Worm (Caenorhabditis elegans): ENCODE measurements around the gene W10G11.2.

The W10G11.2 gene

DNA sequence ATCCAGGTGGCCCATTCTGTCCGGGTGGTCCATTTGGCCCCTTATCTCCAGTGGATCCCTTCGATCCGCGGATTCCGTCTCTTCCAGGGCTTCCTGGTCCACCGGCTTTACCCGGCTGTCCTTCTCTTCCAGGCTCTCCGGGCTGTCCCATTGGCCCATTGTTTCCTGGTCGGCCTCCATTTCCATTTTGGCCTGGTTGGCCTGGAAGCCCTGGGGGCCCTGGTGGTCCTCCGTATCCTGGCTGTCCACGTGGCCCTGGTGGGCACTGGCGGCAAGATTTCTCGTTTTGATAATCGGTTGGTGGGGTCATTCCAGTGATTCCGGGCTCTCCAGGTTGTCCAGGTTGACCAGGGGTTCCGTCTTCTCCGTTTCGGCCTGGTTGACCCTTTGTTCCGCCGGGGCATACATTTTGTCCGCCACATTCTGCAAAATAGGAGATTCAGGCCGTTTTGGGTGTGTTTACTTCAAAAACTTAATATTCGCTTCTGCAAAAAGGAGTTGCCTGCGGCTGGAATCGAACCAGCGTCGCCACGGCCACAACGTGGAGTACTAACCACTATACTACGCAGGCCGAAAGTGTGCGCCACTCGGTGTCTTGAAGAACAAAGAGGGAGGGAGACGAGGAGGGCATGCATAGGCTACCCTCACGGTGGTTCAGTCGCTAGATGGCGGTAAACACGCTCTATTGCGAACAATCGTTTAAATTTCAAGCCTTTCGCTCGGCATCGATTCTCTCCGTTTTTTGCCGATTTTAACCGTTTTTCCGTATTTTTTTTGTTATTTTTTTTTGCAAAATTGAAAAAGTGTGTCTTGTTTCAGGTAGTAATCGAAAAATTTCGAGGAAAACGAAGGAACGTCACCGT is 40.2 kb downstream of the W10G11.2 start, which contains the start of gene W09G10.9 (continued):
- TF ChIP-seq F49E8.2 (tag; optimal IDR thresholded peaks at IDR 0.05; ENCODE audit: insufficient read depth) = no peak
- TF ChIP-seq attf-3 (GFP tag; conservative IDR thresholded peaks at IDR 0.05) = peak; percentile 72
- peak; percentile 23 for TF ChIP-seq atf-7 (tag; optimal IDR thresholded peaks at IDR 0.05)
- TF ChIP-seq snpc-3.4 (tag; optimal IDR thresholded peaks at IDR 0.05) = peak; percentile 43
- TF ChIP-seq aptf-3 (GFP tag; IDR thresholded peaks at IDR 0.05) = no peak
- peak; percentile 1 for TF ChIP-seq snpc-4 (GFP tag; optimal IDR thresholded peaks at IDR 0.05)
- peak in 2 of 4 experiments; percentile 47 to 52 for TF ChIP-seq snpc-4 (tag; optimal IDR thresholded peaks at IDR 0.05)
- no peak for TF ChIP-seq bed-2 (GFP tag; IDR thresholded peaks at IDR 0.05)
- no peak for TF ChIP-seq nhr-120 (GFP tag; IDR thresholded peaks at IDR 0.05)
- no peak for TF ChIP-seq ets-4 (GFP tag; optimal IDR thresholded peaks at IDR 0.05)
- TF ChIP-seq K12H6.12 (tag; optimal IDR thresholded peaks at IDR 0.05) = peak; percentile 54
- no peak for TF ChIP-seq akir-1 (GFP tag; optimal IDR thresholded peaks at IDR 0.05)
- TF ChIP-seq pha-4 (tag; optimal IDR thresholded peaks at IDR 0.05) = no peak
- peak; percentile 82 for TF ChIP-seq zfh-2 (GFP tag; conservative IDR thresholded peaks at IDR 0.05)
- TF ChIP-seq nfya-1 (tag; optimal IDR thresholded peaks at IDR 0.05; ENCODE audit: borderline replicate concordance, insufficient read depth) = no peak
- TF ChIP-seq tbx-9 (tag; optimal IDR thresholded peaks at IDR 0.05; ENCODE audit: borderline replicate concordance) = no peak
- TF ChIP-seq zim-3 (tag; optimal IDR thresholded peaks at IDR 0.05) = no peak
- 0 out of 2 replicates have a peak, but pooled peaks have one; percentile 41 for TF ChIP-seq C17E4.6 (GFP tag; IDR thresholded peaks at IDR 0.05)
- no peak for TF ChIP-seq Y53G8AR.9 (GFP tag; conservative IDR thresholded peaks at IDR 0.05)

DNA sequence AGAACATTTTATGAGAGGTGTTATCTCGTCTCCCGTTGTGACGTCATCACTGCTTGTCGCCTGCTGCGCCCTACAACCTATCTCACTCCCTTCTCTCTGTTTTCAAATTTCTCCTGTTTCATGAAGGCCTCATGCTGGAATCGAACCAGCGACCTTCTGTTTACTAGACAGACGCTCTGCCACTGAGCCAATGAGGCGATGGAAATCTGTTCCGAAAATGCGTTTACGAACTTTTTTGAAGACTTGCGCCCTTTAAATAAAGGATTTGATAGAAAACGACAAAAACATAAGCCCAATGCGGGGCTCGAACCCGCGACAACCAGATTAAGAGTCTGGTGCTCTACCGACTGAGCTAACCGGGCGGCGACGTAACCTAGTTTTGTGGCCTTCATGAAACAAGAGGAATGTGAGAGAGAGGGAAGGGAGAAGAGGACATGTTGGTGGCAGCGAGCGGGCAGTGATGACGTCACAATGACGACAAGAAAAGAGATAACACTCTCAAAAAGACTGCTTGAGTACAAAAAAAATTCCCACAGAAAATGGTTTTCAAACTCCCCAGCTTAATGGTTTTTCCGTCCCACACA is 42.4 kb downstream of the W10G11.2 start, which contains the start of gene clec-126:
Gene clec-126, plus strand, starts transcription at position 534 of the 584 bp plus-strand sequence.
- TF ChIP-seq ztf-25 (GFP tag; IDR thresholded peaks at IDR 0.05) = no peak
- TF ChIP-seq lin-40 (tag; optimal IDR thresholded peaks at IDR 0.05) = peak; percentile 94
- peak; percentile 59; the same call in 1 of the 2 replicates for TF ChIP-seq Y53G8AR.9 (GFP tag; conservative IDR thresholded peaks at IDR 0.05)
- no peak for TF ChIP-seq cebp-1 (GFP tag; IDR thresholded peaks at IDR 0.05)
- TF ChIP-seq cebp-1 (tag; optimal IDR thresholded peaks at IDR 0.05) = peak; percentile 77
- TF ChIP-seq bed-1 (GFP tag; IDR thresholded peaks at IDR 0.05) = no peak
- peak; percentile 87 for TF ChIP-seq lin-26 (GFP tag; IDR thresholded peaks at IDR 0.05)
- peak; percentile 97 for TF ChIP-seq B0261.1 (tag; optimal IDR thresholded peaks at IDR 0.05)
- TF ChIP-seq somi-1 (GFP tag; optimal IDR thresholded peaks at IDR 0.05) = peak; percentile 77
- 0 out of 2 replicates have a peak, but pooled peaks have one; percentile 21 for TF ChIP-seq Y95B8A.8 (GFP tag; IDR thresholded peaks at IDR 0.05)
- peak; percentile 26 for TF ChIP-seq xnd-1 (tag; optimal IDR thresholded peaks at IDR 0.05)
- no peak for TF ChIP-seq nfya-2 (GFP tag; IDR thresholded peaks at IDR 0.05)
- peak; percentile 75 for TF ChIP-seq snpc-4 (GFP tag; optimal IDR thresholded peaks at IDR 0.05)
- TF ChIP-seq snpc-4 (tag; optimal IDR thresholded peaks at IDR 0.05) = peak; percentile 50 to 85 (median 82)
- TF ChIP-seq rcor-1 (GFP tag; IDR thresholded peaks at IDR 0.05) = peak; percentile 59; the same call in 1 of the 2 replicates
- no peak for TF ChIP-seq nhr-27 (tag; optimal IDR thresholded peaks at IDR 0.05)
- TF ChIP-seq hmg-1.2 (GFP tag; IDR thresholded peaks at IDR 0.05) = peak; percentile 77
- peak; percentile 93 for TF ChIP-seq atf-7 (tag; optimal IDR thresholded peaks at IDR 0.05)
- no peak for TF ChIP-seq F49E8.2 (tag; optimal IDR thresholded peaks at IDR 0.05; ENCODE audit: insufficient read depth)
- TF ChIP-seq rpc-1 (optimal IDR thresholded peaks at IDR 0.05) = peak; percentile 88
- TF ChIP-seq rpc-1 (tag; optimal IDR thresholded peaks at IDR 0.05) = peak; percentile 89
- 0 out of 2 replicates have a peak, but pooled peaks have one; percentile 11 for TF ChIP-seq madf-8 (GFP tag; conservative IDR thresholded peaks at IDR 0.05)
- peak; percentile 73; the same call in 1 of the 2 replicates for TF ChIP-seq Y56A3A.18 (GFP tag; IDR thresholded peaks at IDR 0.05)
- no peak for TF ChIP-seq hlh-26 (GFP tag; conservative IDR thresholded peaks at IDR 0.05)
- peak; percentile 80 for TF ChIP-seq unc-130 (GFP tag; optimal IDR thresholded peaks at IDR 0.05)
- TF ChIP-seq repo-1 (tag; optimal IDR thresholded peaks at IDR 0.05) = peak; percentile 90
- peak; percentile 96 for TF ChIP-seq nhr-90 (tag; optimal IDR thresholded peaks at IDR 0.05)
- TF ChIP-seq ztf-6 (GFP tag; IDR thresholded peaks at IDR 0.05) = peak; percentile 80
- TF ChIP-seq nfyb-1 (GFP tag; IDR thresholded peaks at IDR 0.05) = peak; percentile 89
- TF ChIP-seq mes-4 (tag; optimal IDR thresholded peaks at IDR 0.05) = peak; percentile 77
- TF ChIP-seq ztf-22 (GFP tag; optimal IDR thresholded peaks at IDR 0.05) = peak; percentile 56

Measured in whole organism, young adult.